Worm (Caenorhabditis elegans): ENCODE measurements around the gene nspg-4.

DNA sequence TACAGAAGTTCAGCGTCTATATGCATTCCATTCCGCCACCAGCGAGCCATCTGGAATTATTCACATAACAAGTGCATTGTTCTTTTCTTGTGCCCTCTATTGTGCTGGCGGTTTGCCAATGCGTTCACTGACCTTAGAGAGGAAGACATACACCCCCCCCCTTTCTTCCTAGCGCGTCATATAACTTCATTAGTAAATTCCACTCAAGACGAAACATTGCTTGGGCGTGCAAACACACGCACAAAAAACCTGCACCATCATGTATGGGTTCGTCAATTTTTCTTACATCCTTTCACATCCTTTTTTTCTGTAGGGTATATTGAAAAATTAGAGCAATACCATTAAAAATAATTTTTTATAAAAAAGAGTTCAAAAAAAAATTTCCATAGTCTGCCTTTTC, 1.3 kb upstream of the nspg-4 start, which contains the start of gene ZK816.1:
- TF ChIP-seq zag-1 (tag; optimal IDR thresholded peaks at IDR 0.05): no peak
- TF ChIP-seq lsy-2 (tag; optimal IDR thresholded peaks at IDR 0.05): no peak
- TF ChIP-seq ZK546.5 (tag; optimal IDR thresholded peaks at IDR 0.05): no peak
- no peak for TF ChIP-seq unc-39 (tag; optimal IDR thresholded peaks at IDR 0.05)
- no peak for TF ChIP-seq nhr-237 (tag; optimal IDR thresholded peaks at IDR 0.05)
- no peak for TF ChIP-seq lin-13 (GFP tag; optimal IDR thresholded peaks at IDR 0.05)
- TF ChIP-seq skn-1 (tag; optimal IDR thresholded peaks at IDR 0.05): no peak
- no peak for TF ChIP-seq nhr-11 (tag; optimal IDR thresholded peaks at IDR 0.05)
- TF ChIP-seq R02D3.7 (tag; optimal IDR thresholded peaks at IDR 0.05): no peak
- no peak for TF ChIP-seq ama-1 (optimal IDR thresholded peaks at IDR 0.05)
- TF ChIP-seq aly-2 (tag; optimal IDR thresholded peaks at IDR 0.05): no peak
- no peak for TF ChIP-seq unc-62 (GFP tag; optimal IDR thresholded peaks at IDR 0.05)
- no peak for TF ChIP-seq nhr-77 (tag; optimal IDR thresholded peaks at IDR 0.05)

All from whole organism, L2 larva.